Worm (Caenorhabditis elegans): Measurements from ENCODE around the gene F46G10.4.
A peak's percentile ranks its signal among the peaks of the same experiment; 100 is the strongest.

The F46G10.4 gene

ce11 chrX:13308745-13309144, 25.1 kb upstream of the F46G10.4 start, which contains the start of gene srxa-8:
Gene srxa-8 (minus strand): TSS chrX:13308845.
- TF ChIP-seq egl-43 (GFP tag; IDR thresholded peaks at IDR 0.05) = no peak
- TF ChIP-seq lsy-2 (tag; optimal IDR thresholded peaks at IDR 0.05) = no peak
- no peak for TF ChIP-seq hlh-11 (tag; optimal IDR thresholded peaks at IDR 0.05)

- peak; percentile 91 for TF ChIP-seq hlh-11 (tag; optimal IDR thresholded peaks at IDR 0.05)
- no peak for TF ChIP-seq sdz-12 (GFP tag; optimal IDR thresholded peaks at IDR 0.05)
- TF ChIP-seq ztf-7 (tag; optimal IDR thresholded peaks at IDR 0.05) = no peak
- peak; percentile 93 for TF ChIP-seq dmd-6 (GFP tag; IDR thresholded peaks at IDR 0.05)
- TF ChIP-seq nhr-48 (tag; optimal IDR thresholded peaks at IDR 0.05) = peak; percentile 51
- TF ChIP-seq mdt-29 (GFP tag; IDR thresholded peaks at IDR 0.05) = no peak
- peak; percentile 27 for TF ChIP-seq mes-2 (tag; optimal IDR thresholded peaks at IDR 0.05; ENCODE audit: poor library complexity, severe bottlenecking)
- peak; percentile 94 for TF ChIP-seq nhr-28 (tag; optimal IDR thresholded peaks at IDR 0.05)
- peak in 1 of 2 experiments; percentile 62 for TF ChIP-seq mdl-1 (tag; optimal IDR thresholded peaks at IDR 0.05)
- no peak for TF ChIP-seq lin-38 (GFP tag; IDR thresholded peaks at IDR 0.05)
- TF ChIP-seq nhr-41 (GFP tag; IDR thresholded peaks at IDR 0.05) = no peak
- TF ChIP-seq madf-9 (GFP tag; conservative IDR thresholded peaks at IDR 0.05) = no peak
- no peak for TF ChIP-seq pha-4 (GFP tag; IDR thresholded peaks at IDR 0.05)
- TF ChIP-seq pha-4 (tag; optimal IDR thresholded peaks at IDR 0.05) = no peak
- TF ChIP-seq mxl-3 (GFP tag; optimal IDR thresholded peaks at IDR 0.05) = peak; percentile 67
- peak in 1 of 2 experiments; percentile 86 for TF ChIP-seq daf-16 (GFP tag; optimal IDR thresholded peaks at IDR 0.05)
- TF ChIP-seq daf-16 (tag; optimal IDR thresholded peaks at IDR 0.05) = peak; percentile 100
- no peak for TF ChIP-seq zag-1 (tag; optimal IDR thresholded peaks at IDR 0.05)
- TF ChIP-seq daf-8 (GFP tag; IDR thresholded peaks at IDR 0.05) = no peak
- no peak for TF ChIP-seq T26A8.4 (GFP tag; IDR thresholded peaks at IDR 0.05)
- peak; percentile 58 for TF ChIP-seq nhr-10 (tag; optimal IDR thresholded peaks at IDR 0.05)
- no peak for TF ChIP-seq lir-3 (tag; optimal IDR thresholded peaks at IDR 0.05)
- TF ChIP-seq madf-5 (GFP tag; IDR thresholded peaks at IDR 0.05) = no peak
- TF ChIP-seq pqm-1 (tag; optimal IDR thresholded peaks at IDR 0.05) = peak; percentile 92
- TF ChIP-seq zip-11 (GFP tag; IDR thresholded peaks at IDR 0.05) = no peak
- peak; percentile 72; the same call in 1 of the 2 replicates for TF ChIP-seq tra-1 (GFP tag; IDR thresholded peaks at IDR 0.05)
- TF ChIP-seq zip-2 (tag; optimal IDR thresholded peaks at IDR 0.05) = peak; percentile 27
- TF ChIP-seq lin-15B (tag; optimal IDR thresholded peaks at IDR 0.05) = no peak
- TF ChIP-seq dve-1 (tag; optimal IDR thresholded peaks at IDR 0.05; ENCODE audit: insufficient read depth) = peak; percentile 96
- TF ChIP-seq jun-1 (tag; optimal IDR thresholded peaks at IDR 0.05) = no peak
- peak; percentile 74 for TF ChIP-seq nhr-102 (tag; optimal IDR thresholded peaks at IDR 0.05)
- TF ChIP-seq php-3 (GFP tag; IDR thresholded peaks at IDR 0.05) = peak; percentile 93
- TF ChIP-seq mep-1 (tag; optimal IDR thresholded peaks at IDR 0.05) = peak; percentile 34
- no peak for TF ChIP-seq gei-8 (GFP tag; optimal IDR thresholded peaks at IDR 0.05)
- TF ChIP-seq nhr-6 (tag; optimal IDR thresholded peaks at IDR 0.05) = no peak
- peak; percentile 70 for TF ChIP-seq nhr-77 (tag; optimal IDR thresholded peaks at IDR 0.05)
- peak; percentile 68 for TF ChIP-seq hlh-30 (tag; optimal IDR thresholded peaks at IDR 0.05; ENCODE audit: insufficient read depth)
These were observed 23.1 kb upstream of the F46G10.4 start for ce11 chrX:13310763-13311162.
